Worm (Caenorhabditis elegans) whole organism, L2 larva: ENCODE results near the gene C43D7.4.

Source experiments
- C34F6.9 ChIP-seq: fragments of 150-350 bp; optimal IDR thresholded peaks from 2 replicates; lab custom pipeline; 2014; ENCODE audit warnings: missing biosample characterization, missing genetic modification characterization
- R02D3.7 ChIP-seq: fragments of 150-350 bp; optimal IDR thresholded peaks from 2 replicates; lab custom pipeline; 2014; ENCODE audit warnings: missing biosample characterization, missing genetic modification characterization
- Y55F3AM.14 ChIP-seq: fragments of 200-800 bp; sonication (Bioruptor generic); optimal IDR thresholded peaks from 2 replicates; lab custom pipeline; 2018; ENCODE audit warnings: mild to moderate bottlenecking, missing genetic modification characterization, missing compliant biosample characterization
- ZK546.5 ChIP-seq: sonication (generic microtip); optimal IDR thresholded peaks from 2 replicates; lab custom pipeline; 2017; ENCODE audit warnings: missing biosample characterization, missing genetic modification characterization
- aly-2 ChIP-seq: fragments of 150-350 bp; optimal IDR thresholded peaks from 2 replicates; lab custom pipeline; 2014; ENCODE audit warnings: missing biosample characterization, missing genetic modification characterization
- blmp-1 ChIP-seq: sonication (generic microtip); optimal IDR thresholded peaks from 2 replicates; lab custom pipeline; 2017; ENCODE audit warnings: missing genetic modification characterization, mild to moderate bottlenecking, missing compliant biosample characterization, antibody characterized with exemption, moderate library complexity; ENCODE audit not compliant: insufficient read depth
- ceh-82 ChIP-seq: fragments of 150-350 bp; optimal IDR thresholded peaks from 2 replicates; lab custom pipeline; 2014; ENCODE audit warnings: missing biosample characterization, missing genetic modification characterization
- crh-2 ChIP-seq: sonication (generic microtip); optimal IDR thresholded peaks from 2 replicates; lab custom pipeline; 2017; ENCODE audit warnings: missing biosample characterization, missing genetic modification characterization
- dmd-4 ChIP-seq: sonication (generic microtip); optimal IDR thresholded peaks from 2 replicates; lab custom pipeline; 2017; ENCODE audit warnings: missing biosample characterization, missing genetic modification characterization
- egl-27 ChIP-seq: sonication (generic microtip); optimal IDR thresholded peaks from 3 replicates; lab custom pipeline; 2017; ENCODE audit warnings: missing biosample characterization, missing genetic modification reagents, missing genetic modification characterization
- elt-1 ChIP-seq: fragments of 150-350 bp; optimal IDR thresholded peaks from 2 replicates; lab custom pipeline; 2014; ENCODE audit warnings: missing biosample characterization, missing genetic modification characterization
- elt-3 ChIP-seq: sonication (generic microtip); optimal IDR thresholded peaks from 2 replicates; lab custom pipeline; 2017; ENCODE audit warnings: missing biosample characterization, missing genetic modification characterization
- fos-1 ChIP-seq: fragments of 150-350 bp; optimal IDR thresholded peaks from 2 replicates; lab custom pipeline; 2014; ENCODE audit warnings: missing biosample characterization, missing genetic modification characterization
- gmeb-1 ChIP-seq: fragments of 150-350 bp; optimal IDR thresholded peaks from 2 replicates; lab custom pipeline; 2014; ENCODE audit warnings: missing biosample characterization, missing genetic modification characterization
- lin-11 ChIP-seq: fragments of 150-350 bp; sonication (generic microtip); optimal IDR thresholded peaks from 2 replicates; lab custom pipeline; 2014; ENCODE audit warnings: missing biosample characterization, missing genetic modification characterization, inconsistent platforms, mixed read lengths
- lin-13 ChIP-seq: fragments of 150-350 bp; optimal IDR thresholded peaks from 2 replicates; lab custom pipeline; 2014; ENCODE audit warnings: missing biosample characterization, missing genetic modification reagents, missing genetic modification characterization
- lin-39 ChIP-seq: fragments of 150-350 bp; optimal IDR thresholded peaks from 2 replicates; lab custom pipeline; 2014; ENCODE audit warnings: missing biosample characterization, missing genetic modification reagents, missing genetic modification characterization
- lsy-2 ChIP-seq, 2 experiments: fragments of 150-350 bp in 1 of 2; sonication (generic microtip) in 1 of 2; optimal IDR thresholded peaks; 2 replicates each; lab custom pipeline; 2014 to 2017; ENCODE audit warnings: missing biosample characterization in 2 of 2, missing genetic modification characterization in 2 of 2
- mab-5 ChIP-seq: fragments of 150-350 bp; optimal IDR thresholded peaks from 2 replicates; lab custom pipeline; 2014; ENCODE audit warnings: missing biosample characterization, missing genetic modification characterization
- mdl-1 ChIP-seq, 2 experiments: fragments of 150-350 bp in 1 of 2; sonication (generic microtip) in 1 of 2; optimal IDR thresholded peaks; 2 replicates each; lab custom pipeline; 2017; ENCODE audit warnings: missing biosample characterization in 2 of 2, missing genetic modification characterization in 2 of 2
- nhr-10 ChIP-seq: sonication (generic microtip); optimal IDR thresholded peaks from 2 replicates; lab custom pipeline; 2017; ENCODE audit warnings: missing biosample characterization, missing genetic modification characterization
- nhr-11 ChIP-seq: fragments of 150-350 bp; optimal IDR thresholded peaks from 2 replicates; lab custom pipeline; 2014; ENCODE audit warnings: missing biosample characterization, missing genetic modification characterization
- nhr-12 ChIP-seq: fragments of 150-350 bp; optimal IDR thresholded peaks from 2 replicates; lab custom pipeline; 2014; ENCODE audit warnings: missing biosample characterization, missing genetic modification characterization
- nhr-129 ChIP-seq: fragments of 150-350 bp; optimal IDR thresholded peaks from 2 replicates; lab custom pipeline; 2014; ENCODE audit warnings: missing biosample characterization, missing genetic modification characterization
- nhr-21 ChIP-seq: fragments of 150-350 bp; optimal IDR thresholded peaks from 2 replicates; lab custom pipeline; 2014; ENCODE audit warnings: missing biosample characterization, missing genetic modification characterization
- nhr-237 ChIP-seq: fragments of 150-350 bp; optimal IDR thresholded peaks from 2 replicates; lab custom pipeline; 2014; ENCODE audit warnings: missing biosample characterization, missing genetic modification characterization
- nhr-25 ChIP-seq: fragments of 150-350 bp; sonication (generic microtip); optimal IDR thresholded peaks from 3 replicates; lab custom pipeline; 2014; ENCODE audit warnings: missing biosample characterization, missing genetic modification characterization
- nhr-6 ChIP-seq: fragments of 150-350 bp; optimal IDR thresholded peaks from 2 replicates; lab custom pipeline; 2014; ENCODE audit warnings: missing biosample characterization, missing genetic modification characterization
- nhr-77 ChIP-seq: fragments of 150-350 bp; optimal IDR thresholded peaks from 2 replicates; lab custom pipeline; 2014; ENCODE audit warnings: missing biosample characterization, missing genetic modification characterization
- peb-1 ChIP-seq: fragments of 150-350 bp; optimal IDR thresholded peaks from 2 replicates; lab custom pipeline; 2014; ENCODE audit warnings: missing biosample characterization, missing genetic modification characterization
- sem-4 ChIP-seq: fragments of 150-350 bp; optimal IDR thresholded peaks from 2 replicates; lab custom pipeline; 2014; ENCODE audit warnings: missing biosample characterization, missing genetic modification reagents, missing genetic modification characterization
- skn-1 ChIP-seq: sonication (generic microtip); optimal IDR thresholded peaks from 2 replicates; lab custom pipeline; 2017; ENCODE audit warnings: missing biosample characterization, missing genetic modification characterization
- sma-9 ChIP-seq, 2 experiments: fragments of 150-350 bp in 1 of 2; sonication (generic microtip) in 1 of 2; optimal IDR thresholded peaks; 2 replicates each; lab custom pipeline; 2014 to 2016; ENCODE audit warnings: missing genetic modification characterization in 2 of 2, mild to moderate bottlenecking in 1 of 2, missing biosample characterization in 1 of 2, missing compliant biosample characterization in 1 of 2, missing genetic modification reagents in 1 of 2, moderate library complexity in 1 of 2
- unc-39 ChIP-seq: fragments of 150-350 bp; optimal IDR thresholded peaks from 2 replicates; lab custom pipeline; 2014; ENCODE audit warnings: missing biosample characterization, missing genetic modification characterization
- unc-62 ChIP-seq: fragments of 150-350 bp; optimal IDR thresholded peaks from 2 replicates; lab custom pipeline; 2014; ENCODE audit warnings: missing biosample characterization, missing genetic modification reagents, missing genetic modification characterization
- zag-1 ChIP-seq: fragments of 150-350 bp; optimal IDR thresholded peaks from 2 replicates; lab custom pipeline; 2014; ENCODE audit warnings: missing biosample characterization, missing genetic modification characterization
- ztf-1 ChIP-seq: fragments of 200-800 bp; sonication (Bioruptor generic); conservative IDR thresholded peaks from 2 replicates; pipeline ENCODE4 v1.3.6; 2022; ENCODE audit warnings: missing genetic modification characterization, missing compliant biosample characterization
- ztf-4 ChIP-seq: fragments of 150-350 bp; optimal IDR thresholded peaks from 2 replicates; lab custom pipeline; 2014; ENCODE audit warnings: missing biosample characterization, missing genetic modification characterization

Gene C43D7.4

ce11 chrV:19299262-19299661, 23.0 kb downstream of the C43D7.4 start, which contains the start of gene F55C9.14:
Gene F55C9.14, plus strand, starts transcription at chrV:19299562.
- TF ChIP-seq blmp-1 (tag; lab: Kevin White, UChicago), result no peak
- no peak for TF ChIP-seq nhr-237 (tag; lab: Kevin White, UChicago)
- TF ChIP-seq ztf-1 (GFP tag; lab: Robert Waterston, UW), result no peak
- no peak for TF ChIP-seq sem-4 (tag; lab: Kevin White, UChicago)

- no peak for TF ChIP-seq egl-27 (tag; lab: Kevin White, UChicago)
- no peak for TF ChIP-seq unc-39 (tag; lab: Kevin White, UChicago)
- no peak for TF ChIP-seq nhr-6
- TF ChIP-seq ztf-1 (GFP tag; lab: Robert Waterston, UW), result no peak
- TF ChIP-seq C34F6.9 (tag; lab: Kevin White, UChicago), result no peak
- no peak for TF ChIP-seq nhr-10 (tag; lab: Kevin White, UChicago)
- no peak for TF ChIP-seq ztf-4 (tag; lab: Kevin White, UChicago)
- TF ChIP-seq nhr-237 (tag; lab: Kevin White, UChicago), result no peak
- no peak for TF ChIP-seq Y55F3AM.14 (GFP tag; lab: Kevin White, UChicago)
- no peak for TF ChIP-seq lin-11 (tag; lab: Kevin White, UChicago)
- no peak for TF ChIP-seq blmp-1 (tag; lab: Kevin White, UChicago)
- no peak for TF ChIP-seq elt-1
Measured at ce11 chrV:19297510-19297909, 24.8 kb downstream of the C43D7.4 start, which contains the start of gene fbxb-60. Gene fbxb-60, plus strand, starts transcription at chrV:19297810.

ce11 chrV:19296723-19297122, 25.6 kb downstream of the C43D7.4 start, which contains the start of gene F55C9.6:
Gene F55C9.6, minus strand, starts transcription at chrV:19296823.
- TF ChIP-seq lin-13 (no peak), nhr-77 (tag; lab: Kevin White, UChicago) (no peak)

- TF ChIP-seq R02D3.7 (no peak), nhr-237 (tag; lab: Kevin White, UChicago) (no peak), unc-62 (GFP tag; lab: Kevin White, UChicago) (no peak), ztf-1 (GFP tag; lab: Robert Waterston, UW) (no peak)
Measured at ce11 chrV:19293025-19293424, 29.3 kb downstream of the C43D7.4 start, which contains the start of gene F55C9.5. Gene F55C9.5, minus strand, starts transcription at chrV:19293125.

ce11 chrV:19288073-19288805, 34.0 kb downstream of the C43D7.4 start, which contains the start of the genes F55C9.3 and fbxb-57:
Gene F55C9.3, minus strand, starts transcription at chrV:19288173.
Gene fbxb-57, plus strand, starts transcription at chrV:19288755.
- TF ChIP-seq lin-39, result no peak
- TF ChIP-seq ZK546.5 (tag; lab: Kevin White, UChicago), result no peak
- no peak for TF ChIP-seq gmeb-1 (tag; lab: Kevin White, UChicago)
- TF ChIP-seq elt-3 (tag; lab: Kevin White, UChicago), result no peak
- no peak for TF ChIP-seq ceh-82
- TF ChIP-seq nhr-10 (tag; lab: Kevin White, UChicago), result no peak
- no peak for TF ChIP-seq zag-1
- TF ChIP-seq Y55F3AM.14 (GFP tag; lab: Kevin White, UChicago), result no peak
- TF ChIP-seq nhr-6, result no peak
- no peak for TF ChIP-seq ztf-4 (tag; lab: Kevin White, UChicago)
- TF ChIP-seq blmp-1 (tag; lab: Kevin White, UChicago), result no peak
- no peak for TF ChIP-seq nhr-21 (tag; lab: Kevin White, UChicago)
- TF ChIP-seq mdl-1 (tag; optimal IDR thresholded peaks at IDR 0.05; lab: Kevin White, UChicago), result no peak
- TF ChIP-seq nhr-237 (tag; lab: Kevin White, UChicago), result no peak
- TF ChIP-seq crh-2, result no peak
- no peak for TF ChIP-seq fos-1 (tag; lab: Kevin White, UChicago)
- TF ChIP-seq ztf-1 (GFP tag; lab: Robert Waterston, UW), result no peak

- no peak for TF ChIP-seq nhr-129
Measured at ce11 chrV:19285921-19286320, 36.4 kb downstream of the C43D7.4 start.

ce11 chrV:19282314-19282713, 40.0 kb downstream of the C43D7.4 start, which contains the start of gene fbxb-117:
Gene fbxb-117, plus strand, starts transcription at chrV:19282614.
- TF ChIP-seq mab-5 (tag; lab: Kevin White, UChicago) (no peak), sma-9 (GFP tag; optimal IDR thresholded peaks at IDR 0.05; lab: Kevin White, UChicago) (no peak), sma-9 (tag; optimal IDR thresholded peaks at IDR 0.05; lab: Kevin White, UChicago) (no peak), R02D3.7 (no peak), mdl-1 (tag; optimal IDR thresholded peaks at IDR 0.05; lab: Kevin White, UChicago) (no peak), aly-2 (no peak), skn-1 (tag; lab: Kevin White, UChicago) (no peak), nhr-25 (no peak), nhr-21 (tag; lab: Kevin White, UChicago) (no peak), lin-39 (no peak), nhr-12 (tag; lab: Kevin White, UChicago) (no peak), dmd-4 (no peak), peb-1 (tag; lab: Kevin White, UChicago) (no peak), lsy-2 (tag; optimal IDR thresholded peaks at IDR 0.05; lab: Kevin White, UChicago) (no peak), sem-4 (tag; lab: Kevin White, UChicago) (no peak), nhr-11 (tag; lab: Kevin White, UChicago) (no peak), nhr-6 (no peak), unc-62 (GFP tag; lab: Kevin White, UChicago) (no peak), lin-13 (no peak)
